Worm (Caenorhabditis elegans) whole organism, early embryonic: ENCODE results near the gene Y60A9.1.

ENCODE experiments used
- B0310.2 ChIP-seq: sonication (generic microtip); optimal IDR thresholded peaks from 2 replicates; lab custom pipeline; 2016; ENCODE audit warnings: mild to moderate bottlenecking, missing genetic modification characterization, missing compliant biosample characterization
- aly-1 ChIP-seq: sonication (generic microtip); optimal IDR thresholded peaks from 2 replicates; lab custom pipeline; 2016; ENCODE audit warnings: missing genetic modification characterization, missing compliant biosample characterization
- ama-1 ChIP-seq: fragments of 150-350 bp; optimal IDR thresholded peaks from 2 replicates; lab custom pipeline; 2014
- ceh-13 ChIP-seq: fragments of 200-800 bp; sonication (Bioruptor generic); optimal IDR thresholded peaks from 2 replicates; lab custom pipeline; 2018; ENCODE audit warnings: mild to moderate bottlenecking, missing genetic modification characterization, missing compliant biosample characterization
- ets-7 ChIP-seq: sonication (generic microtip); optimal IDR thresholded peaks from 2 replicates; lab custom pipeline; 2016; ENCODE audit warnings: missing genotype, missing genetic modification characterization, missing compliant biosample characterization
- flt-1 ChIP-seq: fragments of 200-800 bp; sonication (Bioruptor generic); IDR thresholded peaks from 2 replicates; pipeline ENCODE4 v1.3.6; 2022; ENCODE audit warnings: missing genetic modification characterization, missing compliant biosample characterization
- pes-1 ChIP-seq: fragments of 200-800 bp; sonication (Bioruptor generic); IDR thresholded peaks from 2 replicates; pipeline ENCODE4 v1.3.6; 2022; ENCODE audit warnings: missing genetic modification reagents, missing genetic modification characterization, missing compliant biosample characterization
- scrt-1 ChIP-seq: fragments of 200-800 bp; sonication (Bioruptor generic); IDR thresholded peaks from 2 replicates; pipeline ENCODE4 v1.3.6; 2022; ENCODE audit warnings: missing genetic modification characterization, missing compliant biosample characterization
- tbx-11 ChIP-seq: fragments of 200-800 bp; sonication (Bioruptor generic); IDR thresholded peaks from 2 replicates; pipeline ENCODE4 v1.3.6; 2022; ENCODE audit warnings: missing genetic modification characterization, missing compliant biosample characterization
- tbx-37 ChIP-seq: fragments of 200-800 bp; sonication (Bioruptor generic); conservative IDR thresholded peaks from 2 replicates; pipeline ENCODE4 v1.3.6; 2022; ENCODE audit warnings: missing genetic modification reagents, missing genetic modification characterization, missing compliant biosample characterization
- tra-4 ChIP-seq: sonication (generic microtip); optimal IDR thresholded peaks from 2 replicates; lab custom pipeline; 2017; ENCODE audit warnings: missing genetic modification characterization, missing compliant biosample characterization

DNA sequence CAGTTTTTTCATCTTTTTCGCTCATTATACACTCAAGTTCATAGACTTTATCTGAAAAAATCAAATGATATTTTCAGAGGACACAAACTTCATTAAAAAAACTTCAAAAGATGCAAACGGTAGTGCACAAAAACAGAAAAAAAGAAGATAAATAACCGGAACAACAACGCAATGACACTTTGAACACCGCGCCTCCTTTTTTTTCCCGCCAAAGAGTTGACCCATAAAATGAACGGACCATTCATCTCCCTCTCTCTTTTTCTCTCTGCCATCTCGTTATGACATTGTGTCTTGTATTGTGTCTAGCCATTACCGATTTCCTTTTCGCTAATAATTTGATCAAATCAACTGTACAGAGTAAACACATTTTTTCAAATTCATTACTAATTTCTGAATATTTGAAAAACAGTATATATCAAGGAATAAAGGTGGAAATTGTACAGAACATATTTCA is 26.4 kb upstream of the Y60A9.1 start, which contains the start of gene F23D12.2:
- TF ChIP-seq ama-1 (no peak), tra-4 (tag; lab: Kevin White, UChicago) (no peak), scrt-1 (GFP tag; lab: Robert Waterston, UW) (no peak), tbx-37 (no peak), ets-7 (tag; lab: Kevin White, UChicago) (no peak), aly-1 (tag; lab: Kevin White, UChicago) (no peak), ceh-13 (GFP tag; lab: Kevin White, UChicago) (no peak), flt-1 (GFP tag; lab: Robert Waterston, UW) (no peak), tbx-11 (GFP tag; lab: Robert Waterston, UW) (no peak), pes-1 (GFP tag; lab: Robert Waterston, UW) (no peak), B0310.2 (tag; lab: Kevin White, UChicago) (no peak)
